Fruit fly (Drosophila melanogaster) whole organism, adult: ENCODE measurements around the gene vri.

Source experiments
- CG11617 ChIP-seq: fragments of 200-800 bp; sonication (Bioruptor generic); optimal IDR thresholded peaks from 2 replicates; lab custom pipeline; 2017; ENCODE audit warnings: mild to moderate bottlenecking, missing biosample characterization, missing genetic modification reagents, missing genetic modification characterization
- CG12768 ChIP-seq: fragments of 200-800 bp; sonication (Bioruptor generic); optimal IDR thresholded peaks from 2 replicates; lab custom pipeline; 2017; ENCODE audit warnings: missing biosample characterization, missing genetic modification characterization, mild to moderate bottlenecking, moderate library complexity, missing genetic modification reagents
- CG14711 ChIP-seq: fragments of 200-800 bp; sonication (Bioruptor generic); optimal IDR thresholded peaks from 2 replicates; lab custom pipeline; 2018; ENCODE audit warnings: missing biosample characterization, mild to moderate bottlenecking, missing genetic modification characterization, moderate library complexity
- CG33017 ChIP-seq: fragments of 200-800 bp; sonication (Bioruptor generic); optimal IDR thresholded peaks from 2 replicates; lab custom pipeline; 2018; ENCODE audit warnings: missing biosample characterization, mild to moderate bottlenecking, missing genetic modification characterization, moderate library complexity
- CG7045 ChIP-seq: fragments of 200-800 bp; sonication (Bioruptor generic); optimal IDR thresholded peaks from 2 replicates; lab custom pipeline; 2017; ENCODE audit warnings: missing biosample characterization, mild to moderate bottlenecking, missing genetic modification characterization
- CG7101 ChIP-seq: fragments of 200-800 bp; sonication (Bioruptor generic); optimal IDR thresholded peaks from 2 replicates; lab custom pipeline; 2018; ENCODE audit warnings: missing biosample characterization, mild to moderate bottlenecking, missing genetic modification characterization, moderate library complexity
- Clk ChIP-seq: fragments of 200-800 bp; sonication (Bioruptor generic); optimal IDR thresholded peaks from 2 replicates; lab custom pipeline; 2017; ENCODE audit warnings: missing biosample characterization, missing genetic modification characterization
- Hr96 ChIP-seq: fragments of 200-800 bp; sonication (Bioruptor generic); optimal IDR thresholded peaks from 2 replicates; lab custom pipeline; 2016; ENCODE audit warnings: missing biosample characterization, missing genetic modification characterization
- cnc ChIP-seq, 2 experiments: fragments of >200 bp; optimal IDR thresholded peaks; 2 replicates each; lab custom pipeline; 2017
- ovo ChIP-seq: fragments of 200-800 bp; sonication (Bioruptor generic); optimal IDR thresholded peaks from 2 replicates; lab custom pipeline; 2016; ENCODE audit warnings: missing biosample characterization, missing genetic modification characterization
- pad ChIP-seq: fragments of 200-800 bp; sonication (Bioruptor generic); optimal IDR thresholded peaks from 3 replicates; lab custom pipeline; 2017; ENCODE audit warnings: missing biosample characterization, missing genetic modification characterization, mild to moderate bottlenecking, moderate library complexity, missing genetic modification reagents
- tj ChIP-seq: fragments of 200-800 bp; sonication (Bioruptor generic); optimal IDR thresholded peaks from 3 replicates; lab custom pipeline; 2017; ENCODE audit warnings: missing biosample characterization, mild to moderate bottlenecking, missing genetic modification characterization, moderate library complexity
- toe ChIP-seq: fragments of 200-800 bp; sonication (Bioruptor generic); optimal IDR thresholded peaks from 2 replicates; lab custom pipeline; 2016; ENCODE audit warnings: missing biosample characterization, missing genetic modification characterization

The vri gene

dm6 chr2L:5348591-5348990 is 59.8 kb downstream of the vri start:
- TF ChIP-seq tj (GFP tag; lab: Kevin White, UChicago) (no peak), cnc (optimal IDR thresholded peaks at IDR 0.05; lab: Kevin White, UChicago) (no peak), Hr96 (no peak)

- no peak for TF ChIP-seq tj (GFP tag; lab: Kevin White, UChicago)
- no peak for TF ChIP-seq ovo (GFP tag; lab: Kevin White, UChicago)
- TF ChIP-seq Clk (GFP tag; lab: Kevin White, UChicago): no peak
- no peak for TF ChIP-seq CG12768
- no peak for TF ChIP-seq CG11617 (GFP tag; lab: Kevin White, UChicago)
- TF ChIP-seq cnc (optimal IDR thresholded peaks at IDR 0.05; lab: Kevin White, UChicago): no peak
- TF ChIP-seq CG7101 (tag; lab: Kevin White, UChicago): no peak
- TF ChIP-seq CG7045 (GFP tag; lab: Kevin White, UChicago): no peak
- TF ChIP-seq Hr96: no peak
- TF ChIP-seq CG33017 (tag; lab: Kevin White, UChicago): no peak
- TF ChIP-seq CG14711: no peak
- no peak for TF ChIP-seq toe (GFP tag; lab: Kevin White, UChicago)
- TF ChIP-seq pad (GFP tag; lab: Kevin White, UChicago): no peak
Measured at dm6 chr2L:5353454-5353853, 64.7 kb downstream of the vri start.
